Fruit fly (Drosophila melanogaster) whole organism, adult: ENCODE data around the gene CG32485.

Experiments
- CG33017 ChIP-seq: fragments of 200-800 bp; sonication (Bioruptor generic); optimal IDR thresholded peaks from 2 replicates; lab custom pipeline; 2018; ENCODE audit warnings: missing biosample characterization, mild to moderate bottlenecking, missing genetic modification characterization, moderate library complexity
- CG7045 ChIP-seq: fragments of 200-800 bp; sonication (Bioruptor generic); optimal IDR thresholded peaks from 2 replicates; lab custom pipeline; 2017; ENCODE audit warnings: missing biosample characterization, mild to moderate bottlenecking, missing genetic modification characterization
- Clk ChIP-seq: fragments of 200-800 bp; sonication (Bioruptor generic); optimal IDR thresholded peaks from 2 replicates; lab custom pipeline; 2017; ENCODE audit warnings: missing biosample characterization, missing genetic modification characterization
- Crg-1 ChIP-seq: fragments of 200-800 bp; sonication (Bioruptor generic); optimal IDR thresholded peaks from 2 replicates; lab custom pipeline; 2016; ENCODE audit warnings: missing biosample characterization, missing genetic modification characterization
- Mnt ChIP-seq: fragments of 200-800 bp; sonication (Bioruptor generic); optimal IDR thresholded peaks from 2 replicates; lab custom pipeline; 2016; ENCODE audit warnings: missing biosample characterization, mild to moderate bottlenecking, missing genetic modification characterization
- cnc ChIP-seq, 2 experiments: fragments of >200 bp; optimal IDR thresholded peaks; 2 replicates each; lab custom pipeline; 2017
- kay ChIP-seq: fragments of 200-800 bp; sonication (Bioruptor generic); peaks from one replicate; lab custom pipeline; 2016; ENCODE audit warnings: missing biosample characterization, missing genetic modification characterization, borderline replicate concordance
- tj ChIP-seq: fragments of 200-800 bp; sonication (Bioruptor generic); optimal IDR thresholded peaks from 3 replicates; lab custom pipeline; 2017; ENCODE audit warnings: missing biosample characterization, mild to moderate bottlenecking, missing genetic modification characterization, moderate library complexity
- toe ChIP-seq: fragments of 200-800 bp; sonication (Bioruptor generic); optimal IDR thresholded peaks from 2 replicates; lab custom pipeline; 2016; ENCODE audit warnings: missing biosample characterization, missing genetic modification characterization

Gene CG32485

dm6 chr3L:3101157-3101556, 51.0 kb downstream of the CG32485 start:
- no peak for TF ChIP-seq tj (GFP tag; lab: Kevin White, UChicago)
- no peak for TF ChIP-seq CG33017 (tag; lab: Kevin White, UChicago)
- TF ChIP-seq cnc (optimal IDR thresholded peaks at IDR 0.05; lab: Kevin White, UChicago) = no peak
- no peak for TF ChIP-seq Clk (GFP tag; lab: Kevin White, UChicago)
- TF ChIP-seq CG7045 = no peak
- TF ChIP-seq kay (GFP tag; lab: Kevin White, UChicago) = no peak
- no peak for TF ChIP-seq toe
- no peak for TF ChIP-seq Mnt
- no peak for TF ChIP-seq Crg-1 (GFP tag; lab: Kevin White, UChicago)
